Fruit fly (Drosophila melanogaster) whole organism, embryonic: ENCODE measurements around the gene f-cup.

Experiments
- C15 ChIP-seq: fragments of 200-800 bp; sonication (Bioruptor generic); IDR thresholded peaks from 3 replicates; pipeline ENCODE4 v1.3.6; 2022; ENCODE audit warnings: missing biosample characterization, missing genetic modification characterization
- CG11093 ChIP-seq: fragments of 200-800 bp; sonication (Bioruptor generic); IDR thresholded peaks from 3 replicates; pipeline ENCODE4 v1.3.6; 2022; ENCODE audit warnings: missing biosample characterization, missing genetic modification characterization
- CG11504 ChIP-seq: fragments of 200-800 bp; sonication (Bioruptor generic); optimal IDR thresholded peaks from 3 replicates; lab custom pipeline; 2019; ENCODE audit warnings: missing biosample characterization, mild to moderate bottlenecking, missing genetic modification characterization, moderate library complexity
- CG13123 ChIP-seq: fragments of 200-800 bp; sonication (Bioruptor generic); optimal IDR thresholded peaks from 2 replicates; lab custom pipeline; 2016; ENCODE audit warnings: missing biosample characterization, missing genetic modification characterization
- CG13624 ChIP-seq: fragments of 200-800 bp; sonication (Bioruptor generic); optimal IDR thresholded peaks from 2 replicates; lab custom pipeline; 2016; ENCODE audit warnings: missing biosample characterization, missing genetic modification characterization
- CG13894 ChIP-seq: fragments of 200-800 bp; sonication (Bioruptor generic); optimal IDR thresholded peaks from 3 replicates; lab custom pipeline; 2018; ENCODE audit warnings: missing biosample characterization, mild to moderate bottlenecking, missing genetic modification characterization, moderate library complexity
- CG16813 ChIP-seq: fragments of 200-800 bp; sonication (Bioruptor generic); IDR thresholded peaks from 3 replicates; pipeline ENCODE4 v1.3.6; 2022; ENCODE audit warnings: missing biosample characterization, missing genetic modification characterization; ENCODE audit not compliant: partially characterized antibody
- CG16863 ChIP-seq: fragments of 200-800 bp; sonication (Bioruptor generic); optimal IDR thresholded peaks from 3 replicates; lab custom pipeline; 2016; ENCODE audit warnings: missing biosample characterization, missing genetic modification characterization
- CG17359 ChIP-seq: fragments of 200-800 bp; sonication (Bioruptor generic); optimal IDR thresholded peaks from 3 replicates; lab custom pipeline; 2018; ENCODE audit warnings: missing biosample characterization, mild to moderate bottlenecking, missing genetic modification characterization, moderate library complexity
- CG17802 ChIP-seq: fragments of 200-800 bp; sonication (Bioruptor generic); optimal IDR thresholded peaks from 2 replicates; lab custom pipeline; 2018; ENCODE audit warnings: missing biosample characterization, mild to moderate bottlenecking, missing genetic modification characterization, moderate library complexity
- CG18262 ChIP-seq: fragments of 200-800 bp; optimal IDR thresholded peaks from 3 replicates; lab custom pipeline; 2019; ENCODE audit warnings: missing biosample characterization, mild to moderate bottlenecking, missing genetic modification characterization, moderate library complexity
- CG18476 ChIP-seq: fragments of 200-800 bp; sonication (Bioruptor generic); optimal IDR thresholded peaks from 2 replicates; lab custom pipeline; 2016; ENCODE audit warnings: missing biosample characterization, mild to moderate bottlenecking, missing genetic modification characterization
- CG18619 ChIP-seq: fragments of 200-800 bp; sonication (Bioruptor generic); optimal IDR thresholded peaks from 3 replicates; lab custom pipeline; 2017; ENCODE audit warnings: missing biosample characterization, mild to moderate bottlenecking, missing genetic modification characterization
- CG2712 ChIP-seq: fragments of 200-800 bp; optimal IDR thresholded peaks from 3 replicates; lab custom pipeline; 2019; ENCODE audit warnings: missing biosample characterization, mild to moderate bottlenecking, missing genetic modification characterization, moderate library complexity
- CG4617 ChIP-seq: fragments of 200-800 bp; sonication (Bioruptor generic); optimal IDR thresholded peaks from 3 replicates; lab custom pipeline; 2016; ENCODE audit warnings: missing biosample characterization, missing genetic modification characterization, borderline replicate concordance
- CG5953 ChIP-seq: fragments of 200-800 bp; sonication (Bioruptor generic); IDR thresholded peaks from 2 replicates; pipeline ENCODE4 v1.3.6; 2022; ENCODE audit warnings: missing biosample characterization, missing genetic modification characterization
- CG6689 ChIP-seq: fragments of 200-800 bp; sonication (Bioruptor generic); IDR thresholded peaks from 2 replicates; pipeline ENCODE4 v1.3.6; 2022; ENCODE audit warnings: missing biosample characterization, missing genetic modification characterization
- CG8281 ChIP-seq: fragments of 200-800 bp; sonication (Bioruptor generic); optimal IDR thresholded peaks from 2 replicates; lab custom pipeline; 2018; ENCODE audit warnings: missing biosample characterization, mild to moderate bottlenecking, missing genetic modification characterization, moderate library complexity
- CoRest ChIP-seq: fragments of 200-800 bp; sonication (Bioruptor generic); optimal IDR thresholded peaks from 3 replicates; lab custom pipeline; 2018; ENCODE audit warnings: missing biosample characterization, mild to moderate bottlenecking, missing genetic modification characterization, moderate library complexity
- D ChIP-seq, 2 experiments: fragments of 200-800 bp in 1 of 2; fragments of >200 bp in 1 of 2; sonication (Bioruptor generic) in 1 of 2; optimal IDR thresholded peaks; 2 replicates in 1 of 2; 3 replicates in 1 of 2; lab custom pipeline; 2017; ENCODE audit warnings: mild to moderate bottlenecking in 1 of 2, missing biosample characterization in 1 of 2, missing genetic modification characterization in 1 of 2, missing genetic modification reagents in 1 of 2
- Dek ChIP-seq: fragments of 200-800 bp; sonication (Bioruptor generic); optimal IDR thresholded peaks from 3 replicates; lab custom pipeline; 2019; ENCODE audit warnings: missing biosample characterization, mild to moderate bottlenecking, missing genetic modification characterization, moderate library complexity
- Fer2 ChIP-seq: fragments of 200-800 bp; sonication (Bioruptor generic); optimal IDR thresholded peaks from 2 replicates; lab custom pipeline; 2018; ENCODE audit warnings: missing biosample characterization, mild to moderate bottlenecking, missing genetic modification characterization, moderate library complexity
- HHEX ChIP-seq: fragments of 200-800 bp; sonication (Bioruptor generic); optimal IDR thresholded peaks from 3 replicates; lab custom pipeline; 2017; ENCODE audit warnings: missing biosample characterization, mild to moderate bottlenecking, missing genetic modification characterization, missing genetic modification reagents
- HmgZ ChIP-seq: fragments of 200-800 bp; sonication (Bioruptor generic); optimal IDR thresholded peaks from 2 replicates; lab custom pipeline; 2018; ENCODE audit warnings: missing biosample characterization, mild to moderate bottlenecking, missing genetic modification characterization
- Hsf ChIP-seq: fragments of 200-800 bp; sonication (Bioruptor generic); optimal IDR thresholded peaks from 3 replicates; lab custom pipeline; 2016; ENCODE audit warnings: missing biosample characterization, missing genetic modification characterization
- Lpt ChIP-seq: fragments of >200 bp; optimal IDR thresholded peaks from 2 replicates; lab custom pipeline; 2018; ENCODE audit warnings: missing biosample characterization, missing genetic modification characterization
- Opbp ChIP-seq: fragments of 200-800 bp; sonication (Bioruptor generic); IDR thresholded peaks from 3 replicates; pipeline ENCODE4 v1.3.6; 2022; ENCODE audit warnings: missing biosample characterization, missing genetic modification characterization; ENCODE audit not compliant: partially characterized antibody
- Poxn ChIP-seq: fragments of 200-800 bp; sonication (Bioruptor generic); IDR thresholded peaks from 2 replicates; pipeline ENCODE4 v1.3.6; 2022; ENCODE audit warnings: missing biosample characterization, missing genetic modification characterization
- Side ChIP-seq: fragments of 200-800 bp; sonication (Bioruptor generic); optimal IDR thresholded peaks from 2 replicates; lab custom pipeline; 2016; ENCODE audit warnings: missing biosample characterization, missing genetic modification characterization
- Xrp1 ChIP-seq: fragments of 200-800 bp; sonication (Bioruptor generic); IDR thresholded peaks from 2 replicates; pipeline ENCODE4 v1.3.6; 2022; ENCODE audit warnings: missing biosample characterization, missing genetic modification characterization
- abd-A ChIP-seq: fragments of 200-800 bp; sonication (Bioruptor generic); optimal IDR thresholded peaks from 3 replicates; lab custom pipeline; 2019; ENCODE audit warnings: missing biosample characterization, mild to moderate bottlenecking, missing genetic modification characterization, moderate library complexity
- cwo ChIP-seq: fragments of 200-800 bp; sonication (Bioruptor generic); optimal IDR thresholded peaks from 3 replicates; lab custom pipeline; 2017; ENCODE audit warnings: missing biosample characterization, missing genetic modification characterization, mild to moderate bottlenecking, moderate library complexity, missing genetic modification reagents
- ems ChIP-seq: fragments of 200-800 bp; sonication (Bioruptor generic); optimal IDR thresholded peaks from 3 replicates; lab custom pipeline; 2016; ENCODE audit warnings: missing biosample characterization, missing genetic modification characterization
- gfzf ChIP-seq: fragments of 200-800 bp; sonication (Bioruptor generic); optimal IDR thresholded peaks from 2 replicates; lab custom pipeline; 2016; ENCODE audit warnings: missing biosample characterization, mild to moderate bottlenecking, missing genetic modification characterization, moderate library complexity
- gsb-n ChIP-seq: fragments of 200-800 bp; sonication (Bioruptor generic); optimal IDR thresholded peaks from 3 replicates; lab custom pipeline; 2018; ENCODE audit warnings: missing biosample characterization, mild to moderate bottlenecking, missing genetic modification characterization
- kah ChIP-seq: fragments of 200-800 bp; sonication (Bioruptor generic); optimal IDR thresholded peaks from 2 replicates; lab custom pipeline; 2018; ENCODE audit warnings: missing biosample characterization, mild to moderate bottlenecking, missing genetic modification characterization
- nau ChIP-seq: fragments of 200-800 bp; sonication (Bioruptor generic); optimal IDR thresholded peaks from 3 replicates; lab custom pipeline; 2017; ENCODE audit warnings: missing biosample characterization, mild to moderate bottlenecking, missing genetic modification characterization, missing genetic modification reagents
- p53 ChIP-seq: fragments of 200-800 bp; sonication (Bioruptor generic); optimal IDR thresholded peaks from 2 replicates; lab custom pipeline; 2016; ENCODE audit warnings: missing biosample characterization, missing genetic modification characterization
- pan ChIP-seq, 4 experiments: fragments of >200 bp in 3 of 4; fragments of 200-800 bp in 1 of 4; sonication (Bioruptor generic) in 1 of 4; optimal IDR thresholded peaks in 3 of 4; IDR thresholded peaks in 1 of 4; 2 replicates each; pipeline versions ENCODE4 v1.3.6 to Lab custom; 2017 to 2022; ENCODE audit warnings: missing biosample characterization in 2 of 4, missing genetic modification characterization in 2 of 4, mixed read lengths in 1 of 4
- pfk ChIP-seq: fragments of 200-800 bp; sonication (Bioruptor generic); optimal IDR thresholded peaks from 2 replicates; lab custom pipeline; 2018; ENCODE audit warnings: missing biosample characterization, mild to moderate bottlenecking, missing genetic modification characterization, moderate library complexity
- run ChIP-seq: fragments of 200-800 bp; sonication (Bioruptor generic); optimal IDR thresholded peaks from 3 replicates; lab custom pipeline; 2018; ENCODE audit warnings: missing biosample characterization, mild to moderate bottlenecking, missing genetic modification characterization
- tin ChIP-seq: fragments of 200-800 bp; sonication (Bioruptor generic); optimal IDR thresholded peaks from 3 replicates; lab custom pipeline; 2016; ENCODE audit warnings: missing biosample characterization, missing genetic modification characterization
- ttk ChIP-seq: fragments of 200-800 bp; sonication (Bioruptor generic); IDR thresholded peaks from 2 replicates; pipeline ENCODE4 v2.1.2; 2022; ENCODE audit warnings: missing biosample characterization, missing genetic modification characterization
- wdn ChIP-seq: fragments of 200-800 bp; sonication (Bioruptor generic); IDR thresholded peaks from 2 replicates; pipeline ENCODE4 v1.3.6; 2022; ENCODE audit warnings: missing biosample characterization, missing genetic modification characterization
- zen2 ChIP-seq: fragments of 200-800 bp; sonication (Bioruptor generic); IDR thresholded peaks from 3 replicates; pipeline ENCODE4 v1.3.6; 2022; ENCODE audit warnings: missing biosample characterization, missing genetic modification characterization; ENCODE audit not compliant: partially characterized antibody
- zfh2 ChIP-seq: fragments of 200-800 bp; sonication (Bioruptor generic); optimal IDR thresholded peaks from 2 replicates; lab custom pipeline; 2016; ENCODE audit warnings: missing biosample characterization, missing genetic modification characterization

Gene f-cup

DNA sequence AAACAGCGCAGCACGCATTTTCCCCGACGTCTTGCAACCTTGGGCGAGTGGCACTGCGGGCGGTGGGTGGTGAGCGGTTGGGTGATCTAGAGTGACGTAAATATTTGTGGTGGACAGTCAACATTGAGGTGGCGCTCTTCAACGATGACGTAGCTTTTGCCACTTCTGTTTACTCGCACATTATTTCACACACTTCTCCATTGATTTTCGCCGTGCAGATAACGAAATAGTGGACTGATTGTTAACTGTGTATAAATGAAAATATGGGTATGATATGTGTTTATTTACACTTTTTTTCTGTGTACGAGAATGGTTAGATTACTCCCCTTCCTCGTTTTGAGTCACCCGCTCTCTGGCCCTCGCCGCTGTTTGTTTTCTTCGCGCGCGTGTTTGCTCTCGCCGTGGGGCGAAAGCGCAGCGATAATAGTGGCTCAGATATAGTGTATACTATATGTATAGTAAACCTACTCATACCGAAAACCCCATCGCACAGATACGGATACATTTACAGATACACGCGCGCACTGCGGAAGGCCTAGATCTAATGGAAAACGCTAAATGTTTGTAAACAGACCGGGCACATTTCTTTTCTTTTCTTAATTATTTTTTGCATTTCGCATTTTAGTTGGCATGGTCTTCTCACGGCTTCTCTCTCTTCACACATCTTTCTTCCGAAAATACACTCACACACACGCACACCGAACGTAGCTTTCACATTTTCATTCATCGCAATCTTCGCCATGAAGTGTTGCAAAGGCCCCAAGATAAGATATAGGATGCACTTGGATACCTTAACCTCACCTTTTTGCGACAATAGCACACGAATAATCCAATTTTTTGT is 14.0 kb downstream of the f-cup start, which contains the start of gene omd (continued):
- TF ChIP-seq HmgZ (tag; lab: Kevin White, UChicago) = peak; percentile 71
- no peak for TF ChIP-seq zen2 (GFP tag; lab: Robert Waterston, UW)
- no peak for TF ChIP-seq abd-A (tag; lab: Kevin White, UChicago)
- no peak for TF ChIP-seq ttk
- TF ChIP-seq nau = no peak
- TF ChIP-seq kah (GFP tag; lab: Kevin White, UChicago) = no peak
- 0 out of 3 replicates have a peak, but pooled peaks have one; percentile 10 for TF ChIP-seq C15 (GFP tag; lab: Robert Waterston, UW)
- peak; percentile 5 for TF ChIP-seq CG18476
- TF ChIP-seq CG17802 = no peak
- peak; percentile 52 for TF ChIP-seq Dek (tag; lab: Kevin White, UChicago)
- TF ChIP-seq CG5953 (GFP tag; lab: Robert Waterston, UW) = peak; percentile 46; the same call in 1 of the 2 replicates
- peak; percentile 6 for TF ChIP-seq tin (GFP tag; lab: Kevin White, UChicago)
- TF ChIP-seq p53 (GFP tag; lab: Kevin White, UChicago) = peak; percentile 39
- TF ChIP-seq Opbp (GFP tag; lab: Robert Waterston, UW) = no peak
- TF ChIP-seq CoRest (tag; lab: Kevin White, UChicago) = no peak
- peak; percentile 54; the same call in 1 of the 2 replicates for TF ChIP-seq CG6689 (GFP tag; lab: Robert Waterston, UW)
- TF ChIP-seq run (tag; lab: Kevin White, UChicago) = no peak
- no peak for TF ChIP-seq Fer2 (tag; lab: Kevin White, UChicago)
- peak; percentile 33 for TF ChIP-seq CG13123 (GFP tag; lab: Kevin White, UChicago)
- TF ChIP-seq pfk = peak; percentile 27
- no peak for TF ChIP-seq CG11093
- peak; percentile 81 for TF ChIP-seq Xrp1 (GFP tag; lab: Robert Waterston, UW)
- no peak for TF ChIP-seq D (optimal IDR thresholded peaks at IDR 0.05; lab: Kevin White, UChicago)
- TF ChIP-seq D (GFP tag; optimal IDR thresholded peaks at IDR 0.05; lab: Kevin White, UChicago) = peak; percentile 66
- no peak for TF ChIP-seq Lpt
- TF ChIP-seq pan (optimal IDR thresholded peaks at IDR 0.05; lab: Kevin White, UChicago) = no peak
- peak in 1 of 2 experiments; percentile 43 for TF ChIP-seq pan (GFP tag; optimal IDR thresholded peaks at IDR 0.05 in 1 of 2, IDR thresholded peaks at IDR 0.05 in 1 of 2)
- TF ChIP-seq CG8281 (tag; lab: Kevin White, UChicago) = peak; percentile 16
- no peak for TF ChIP-seq gsb-n (tag; lab: Kevin White, UChicago)
- peak; percentile 66 for TF ChIP-seq HHEX
- peak; percentile 64 for TF ChIP-seq CG17359 (tag; lab: Kevin White, UChicago)
- no peak for TF ChIP-seq CG4617 (GFP tag; lab: Kevin White, UChicago)
- no peak for TF ChIP-seq CG2712
- peak; percentile 78 for TF ChIP-seq Side (GFP tag; lab: Kevin White, UChicago)
- peak; percentile 10 for TF ChIP-seq zfh2
- peak; percentile 53 for TF ChIP-seq wdn (GFP tag; lab: Robert Waterston, UW)
- TF ChIP-seq CG18262 (tag; lab: Kevin White, UChicago) = no peak
- peak; percentile 26 for TF ChIP-seq ems (GFP tag; lab: Kevin White, UChicago)
- no peak for TF ChIP-seq gfzf
- TF ChIP-seq CG16813 (GFP tag; lab: Robert Waterston, UW) = 0 out of 3 replicates have a peak, but pooled peaks have one; percentile 14
- TF ChIP-seq CG18619 (GFP tag; lab: Kevin White, UChicago) = peak; percentile 46
- peak; percentile 64 for TF ChIP-seq Hsf (GFP tag; lab: Kevin White, UChicago)
- TF ChIP-seq CG13624 = peak; percentile 22
- peak; percentile 19; the same call in 1 of the 2 replicates for TF ChIP-seq Poxn (GFP tag; lab: Robert Waterston, UW)
- no peak for TF ChIP-seq CG11504 (tag; lab: Kevin White, UChicago)
- peak; percentile 54 for TF ChIP-seq CG16863 (GFP tag; lab: Kevin White, UChicago)
- peak; percentile 61 for TF ChIP-seq cwo (GFP tag; lab: Kevin White, UChicago)
- no peak for TF ChIP-seq CG13894 (tag; lab: Kevin White, UChicago)
